Worm (Caenorhabditis elegans): ENCODE data around the gene rfc-4.

Gene rfc-4

ce11 chrIII:6929558-6930167 lies 42.4 kb upstream of the rfc-4 start, which contains the start of gene inf-1 (continued):
- TF ChIP-seq aly-2 (tag; optimal IDR thresholded peaks at IDR 0.05), result no peak
- no peak for TF ChIP-seq unc-86 (tag; optimal IDR thresholded peaks at IDR 0.05)
- no peak for TF ChIP-seq nhr-28 (tag; optimal IDR thresholded peaks at IDR 0.05)
- TF ChIP-seq ceh-90 (tag; optimal IDR thresholded peaks at IDR 0.05), result no peak
- no peak for TF ChIP-seq mab-9 (GFP tag; IDR thresholded peaks at IDR 0.05)
- TF ChIP-seq lin-14 (GFP tag; optimal IDR thresholded peaks at IDR 0.05), result peak; percentile 54
- TF ChIP-seq ztf-11 (tag; optimal IDR thresholded peaks at IDR 0.05), result no peak
- TF ChIP-seq lin-39 (tag; optimal IDR thresholded peaks at IDR 0.05), result no peak
- no peak for TF ChIP-seq C34B4.2 (tag; optimal IDR thresholded peaks at IDR 0.05)
- TF ChIP-seq lsy-2 (tag; optimal IDR thresholded peaks at IDR 0.05), result peak; percentile 67 to 88
- peak; percentile 34 for TF ChIP-seq nhr-20 (tag; optimal IDR thresholded peaks at IDR 0.05)
- TF ChIP-seq rnt-1 (tag; optimal IDR thresholded peaks at IDR 0.05), result peak; percentile 29
- no peak for TF ChIP-seq sox-4 (tag; optimal IDR thresholded peaks at IDR 0.05)
- peak; percentile 57 for TF ChIP-seq nhr-85 (tag)
- TF ChIP-seq aha-1 (tag; optimal IDR thresholded peaks at IDR 0.05), result no peak
- TF ChIP-seq mdl-1 (tag; optimal IDR thresholded peaks at IDR 0.05), result no peak
- TF ChIP-seq irx-1 (tag; optimal IDR thresholded peaks at IDR 0.05), result no peak
- no peak for TF ChIP-seq efl-3 (GFP tag; optimal IDR thresholded peaks at IDR 0.05)
- no peak for TF ChIP-seq fkh-10 (GFP tag; optimal IDR thresholded peaks at IDR 0.05)
- no peak for TF ChIP-seq isw-1 (GFP tag; IDR thresholded peaks at IDR 0.05)
- no peak for TF ChIP-seq nhr-237 (tag; optimal IDR thresholded peaks at IDR 0.05)
- TF ChIP-seq snu-23 (GFP tag; optimal IDR thresholded peaks at IDR 0.05), result peak; percentile 56
- TF ChIP-seq unc-98 (GFP tag; IDR thresholded peaks at IDR 0.05), result no peak
- peak; percentile 69 to 81 for TF ChIP-seq lin-35 (GFP tag; optimal IDR thresholded peaks at IDR 0.05)
- no peak for TF ChIP-seq fkh-4 (tag; optimal IDR thresholded peaks at IDR 0.05; ENCODE audit: borderline replicate concordance)
- no peak for TF ChIP-seq alr-1 (tag; optimal IDR thresholded peaks at IDR 0.05; ENCODE audit: borderline replicate concordance)
- no peak for TF ChIP-seq ets-5 (GFP tag; IDR thresholded peaks at IDR 0.05)
- TF ChIP-seq ama-1 (optimal IDR thresholded peaks at IDR 0.05), result no peak
- TF ChIP-seq tbx-2 (tag; optimal IDR thresholded peaks at IDR 0.05), result no peak
- no peak for TF ChIP-seq snpc-4 (tag; optimal IDR thresholded peaks at IDR 0.05)
- no peak for TF ChIP-seq sup-37 (GFP tag; optimal IDR thresholded peaks at IDR 0.05)
- TF ChIP-seq hpl-2 (GFP tag; optimal IDR thresholded peaks at IDR 0.05), result no peak
- TF ChIP-seq nhr-19 (GFP tag; conservative IDR thresholded peaks at IDR 0.05), result no peak
- no peak for TF ChIP-seq mef-2 (tag; optimal IDR thresholded peaks at IDR 0.05)
- TF ChIP-seq jun-1 (tag; optimal IDR thresholded peaks at IDR 0.05), result no peak
- TF ChIP-seq ceh-88 (GFP tag; IDR thresholded peaks at IDR 0.05), result no peak
- TF ChIP-seq elt-3 (tag; optimal IDR thresholded peaks at IDR 0.05), result peak in 2 of 6 experiments; percentile 19 to 46
- peak; percentile 26 for TF ChIP-seq swsn-7 (tag; optimal IDR thresholded peaks at IDR 0.05)
- TF ChIP-seq zag-1 (tag; optimal IDR thresholded peaks at IDR 0.05), result no peak
- TF ChIP-seq unc-130 (tag; optimal IDR thresholded peaks at IDR 0.05), result peak; percentile 25
- TF ChIP-seq blmp-1 (tag; optimal IDR thresholded peaks at IDR 0.05), result no peak
- TF ChIP-seq pax-3 (tag; optimal IDR thresholded peaks at IDR 0.05), result no peak
- peak; percentile 41 for TF ChIP-seq nhr-71 (tag; optimal IDR thresholded peaks at IDR 0.05)
- TF ChIP-seq C04F5.9 (tag; optimal IDR thresholded peaks at IDR 0.05), result no peak
- peak; percentile 44 for TF ChIP-seq xbp-1 (tag; optimal IDR thresholded peaks at IDR 0.05)
- TF ChIP-seq nhr-84 (tag; optimal IDR thresholded peaks at IDR 0.05), result no peak
- TF ChIP-seq vab-15 (tag; optimal IDR thresholded peaks at IDR 0.05), result no peak
- no peak for TF ChIP-seq ceh-8 (GFP tag; optimal IDR thresholded peaks at IDR 0.05)
- TF ChIP-seq lin-15B (tag; optimal IDR thresholded peaks at IDR 0.05), result peak; percentile 67
- no peak for TF ChIP-seq egl-27 (tag; optimal IDR thresholded peaks at IDR 0.05)
- no peak for TF ChIP-seq nhr-90 (tag; optimal IDR thresholded peaks at IDR 0.05; ENCODE audit: poor library complexity)
- TF ChIP-seq ceh-63 (GFP tag; optimal IDR thresholded peaks at IDR 0.05), result no peak
- peak; percentile 55 for TF ChIP-seq C16A3.4 (tag; optimal IDR thresholded peaks at IDR 0.05)
- no peak for TF ChIP-seq ces-1 (GFP tag; optimal IDR thresholded peaks at IDR 0.05)

Data from whole organism, L1 larva.